Fruit fly (Drosophila melanogaster) whole organism, prepupa: ENCODE data around the gene CG17819.

ENCODE experiments used
- CG10669 ChIP-seq: fragments of 200-800 bp; sonication (Bioruptor generic); optimal IDR thresholded peaks from 3 replicates; lab custom pipeline; 2018; ENCODE audit warnings: missing biosample characterization, mild to moderate bottlenecking, missing genetic modification characterization, moderate library complexity
- CG8119 ChIP-seq: fragments of 200-800 bp; sonication (Bioruptor generic); IDR thresholded peaks from 3 replicates; pipeline ENCODE4 v1.3.6; 2022; ENCODE audit warnings: missing biosample characterization, missing genetic modification characterization
- Hr39 ChIP-seq: fragments of 200-800 bp; sonication (Bioruptor generic); optimal IDR thresholded peaks from 2 replicates; lab custom pipeline; 2016; ENCODE audit warnings: missing biosample characterization, missing genetic modification characterization
- Sox15 ChIP-seq: fragments of 200-800 bp; sonication (Bioruptor generic); optimal IDR thresholded peaks from 3 replicates; lab custom pipeline; 2016; ENCODE audit warnings: missing biosample characterization, missing genetic modification characterization
- achi ChIP-seq: fragments of 200-800 bp; sonication (Bioruptor generic); optimal IDR thresholded peaks from 3 replicates; lab custom pipeline; 2016; ENCODE audit warnings: missing biosample characterization, missing genetic modification characterization
- acj6 ChIP-seq: fragments of 200-800 bp; sonication (Bioruptor generic); optimal IDR thresholded peaks from 3 replicates; lab custom pipeline; 2016; ENCODE audit warnings: missing biosample characterization, missing genetic modification characterization
- esn ChIP-seq: fragments of 200-800 bp; sonication (Bioruptor generic); optimal IDR thresholded peaks from 2 replicates; lab custom pipeline; 2016; ENCODE audit warnings: missing biosample characterization, mild to moderate bottlenecking, missing genetic modification characterization, moderate library complexity
- fd59A ChIP-seq: fragments of 200-800 bp; sonication (Bioruptor generic); optimal IDR thresholded peaks from 2 replicates; lab custom pipeline; 2017; ENCODE audit warnings: missing biosample characterization, mild to moderate bottlenecking, missing genetic modification characterization, missing genetic modification reagents
- net ChIP-seq: fragments of 200-800 bp; sonication (Bioruptor generic); optimal IDR thresholded peaks from 3 replicates; lab custom pipeline; 2016; ENCODE audit warnings: missing biosample characterization, missing genetic modification characterization
- spab ChIP-seq: fragments of 200-800 bp; sonication (Bioruptor generic); optimal IDR thresholded peaks from 2 replicates; lab custom pipeline; 2017; ENCODE audit warnings: missing biosample characterization, mild to moderate bottlenecking, missing genetic modification characterization, missing genetic modification reagents
- ss ChIP-seq, 2 experiments: fragments of 200-800 bp; sonication (Bioruptor generic); optimal IDR thresholded peaks; 2 replicates in 1 of 2; 3 replicates in 1 of 2; lab custom pipeline; 2017 to 2018; ENCODE audit warnings: mild to moderate bottlenecking in 2 of 2, missing biosample characterization in 2 of 2, missing genetic modification characterization in 2 of 2, moderate library complexity in 1 of 2

dm6 chr3R:21836201-21836504 is 49.2 kb downstream of the CG17819 start:
- TF ChIP-seq CG10669 (GFP tag; lab: Kevin White, UChicago) (no peak), achi (GFP tag; lab: Kevin White, UChicago) (no peak), esn (GFP tag; lab: Kevin White, UChicago) (peak; percentile 19), acj6 (GFP tag; lab: Kevin White, UChicago) (no peak), CG8119 (no peak), fd59A (no peak), net (GFP tag; lab: Kevin White, UChicago) (peak; percentile 15), Sox15 (GFP tag; lab: Kevin White, UChicago) (no peak), ss (GFP tag; optimal IDR thresholded peaks at IDR 0.05; lab: Kevin White, UChicago) (no peak), spab (GFP tag; lab: Kevin White, UChicago) (no peak), Hr39 (GFP tag; lab: Kevin White, UChicago) (no peak)
